Worm (Caenorhabditis elegans) whole organism, dauer: ENCODE results near the gene nlp-69.

Source experiments
- unc-62 ChIP-seq: sonication (generic microtip); optimal IDR thresholded peaks from 2 replicates; lab custom pipeline; 2017; ENCODE audit warnings: missing biosample characterization, missing genetic modification reagents, missing genetic modification characterization

The nlp-69 gene

DNA sequence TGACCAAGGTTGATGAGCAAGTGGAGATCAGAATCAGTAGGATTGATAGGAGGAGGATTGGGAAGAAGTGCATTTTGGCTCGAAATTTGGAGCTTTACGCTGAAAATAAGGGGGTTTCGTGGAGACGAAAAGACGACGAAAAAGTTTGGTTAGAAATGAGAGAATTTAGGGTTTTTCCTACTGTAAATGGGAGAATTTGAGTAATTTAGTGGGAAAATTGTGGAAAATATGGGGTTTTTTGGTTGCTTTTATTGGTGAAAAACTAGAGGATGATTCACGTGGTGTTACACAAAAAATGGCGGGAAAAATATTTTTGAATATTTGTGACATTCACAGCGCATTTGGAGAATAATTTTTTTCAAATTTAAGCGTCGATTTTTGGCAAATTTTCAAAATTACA, at the start of gene nlp-69:
TSS of gene nlp-69 (minus strand) at position 101 of the 400 bp plus-strand sequence.
- no peak for TF ChIP-seq unc-62 (GFP tag; lab: Kevin White, UChicago)

ce11 chrV:20143711-20144110, 48.9 kb upstream of the nlp-69 start:
- TF ChIP-seq unc-62 (GFP tag; lab: Kevin White, UChicago): no peak

DNA sequence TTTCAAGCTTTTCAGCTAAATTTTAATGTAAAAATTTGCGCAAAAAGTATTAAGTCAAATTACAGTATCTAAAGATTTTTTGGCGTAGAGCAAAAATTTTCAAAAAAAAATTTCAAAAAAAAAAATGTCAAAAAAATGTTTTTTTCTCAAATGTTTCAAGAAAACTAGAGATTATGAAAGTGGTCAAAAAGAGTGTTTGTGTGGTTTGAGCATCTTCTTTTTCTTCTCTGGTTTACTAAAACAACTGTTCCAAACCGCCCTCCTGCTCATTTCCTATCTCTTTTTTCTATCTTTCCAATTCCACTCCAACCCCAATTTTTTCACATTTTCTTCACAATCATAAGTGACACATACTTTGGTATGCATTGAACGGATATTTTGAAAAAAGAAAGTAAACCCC, 47.5 kb upstream of the nlp-69 start, which contains the start of gene Y113G7A.12:
TSS of gene Y113G7A.12 (plus strand) at position 301 of the 400 bp plus-strand sequence.
- no peak for TF ChIP-seq unc-62 (GFP tag; lab: Kevin White, UChicago)

- no peak for TF ChIP-seq unc-62 (GFP tag; lab: Kevin White, UChicago)
Observed at ce11 chrV:20138407-20139044, 43.7 kb upstream of the nlp-69 start, which contains the start of gene Y113G7A.14. Y113G7A.14 (minus strand) TSS chrV:20138457.

- no peak for TF ChIP-seq unc-62 (GFP tag; lab: Kevin White, UChicago)
Observed at ce11 chrV:20135247-20135646, 40.4 kb upstream of the nlp-69 start, which contains the start of gene Y113G7A.22. Y113G7A.22 (minus strand) TSS chrV:20135347.

DNA sequence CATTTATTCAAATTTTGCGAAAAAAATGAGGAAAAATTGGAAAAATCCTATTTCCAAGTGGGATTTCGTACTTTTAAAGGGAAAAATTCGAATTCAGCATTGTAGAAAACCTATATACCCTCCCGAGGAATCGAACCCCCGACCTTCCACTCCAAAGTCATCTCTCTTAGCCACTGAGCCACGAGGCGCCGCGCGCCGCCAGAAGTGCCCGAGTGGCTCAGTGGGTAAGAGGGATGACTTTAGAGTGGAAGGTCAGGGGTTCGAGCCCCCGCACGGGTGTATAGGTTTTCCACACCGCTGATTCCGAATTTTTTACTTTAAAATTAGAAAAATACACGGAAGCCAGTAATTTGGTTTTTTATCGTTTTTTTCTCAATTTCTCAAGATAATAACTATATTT, 40.0 kb upstream of the nlp-69 start:
- TF ChIP-seq unc-62 (GFP tag; lab: Kevin White, UChicago): no peak

DNA sequence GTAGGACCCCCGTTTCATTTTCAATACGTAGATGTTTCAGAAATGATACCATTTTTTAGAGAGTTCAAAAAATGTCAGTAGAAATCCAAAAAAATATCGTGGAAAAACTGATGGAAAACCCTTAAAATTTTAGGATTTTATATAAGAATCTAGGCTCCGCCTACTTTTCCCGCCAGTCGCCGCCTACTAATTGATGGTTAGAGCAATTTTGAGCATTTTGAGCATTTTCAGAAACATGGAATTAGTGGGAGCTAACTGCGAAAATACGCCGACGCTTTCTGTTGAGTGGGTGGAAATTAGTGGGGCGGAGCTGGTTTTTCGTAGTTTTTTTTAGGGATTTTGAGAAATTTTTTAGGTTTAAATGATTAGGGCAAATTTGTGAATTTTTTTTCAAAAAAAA, 38.4 kb upstream of the nlp-69 start, which contains the start of gene ssu-1:
TSS of gene ssu-1 (minus strand) at position 101 of the 400 bp plus-strand sequence.
- no peak for TF ChIP-seq unc-62 (GFP tag; lab: Kevin White, UChicago)

DNA sequence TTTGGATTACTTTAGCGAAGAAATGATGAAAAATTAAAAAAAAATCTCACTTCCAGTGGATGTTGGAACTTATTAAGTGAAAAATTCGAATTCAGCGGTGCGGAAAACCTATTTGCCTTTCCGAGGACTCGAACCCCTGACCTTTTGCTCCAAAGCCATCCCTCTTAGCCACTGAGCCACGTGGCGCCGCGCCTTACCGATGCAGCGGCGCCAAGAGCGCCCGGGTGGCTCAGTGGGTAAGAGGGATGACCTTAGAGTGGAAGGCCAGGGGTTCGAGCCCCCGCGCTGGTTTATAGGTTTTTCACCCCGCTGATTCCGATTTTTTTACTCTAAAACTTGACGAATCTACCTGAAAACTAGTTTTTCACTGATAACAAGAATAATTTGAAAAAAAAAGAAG, 32.7 kb upstream of the nlp-69 start:
- no peak for TF ChIP-seq unc-62 (GFP tag; lab: Kevin White, UChicago)

DNA sequence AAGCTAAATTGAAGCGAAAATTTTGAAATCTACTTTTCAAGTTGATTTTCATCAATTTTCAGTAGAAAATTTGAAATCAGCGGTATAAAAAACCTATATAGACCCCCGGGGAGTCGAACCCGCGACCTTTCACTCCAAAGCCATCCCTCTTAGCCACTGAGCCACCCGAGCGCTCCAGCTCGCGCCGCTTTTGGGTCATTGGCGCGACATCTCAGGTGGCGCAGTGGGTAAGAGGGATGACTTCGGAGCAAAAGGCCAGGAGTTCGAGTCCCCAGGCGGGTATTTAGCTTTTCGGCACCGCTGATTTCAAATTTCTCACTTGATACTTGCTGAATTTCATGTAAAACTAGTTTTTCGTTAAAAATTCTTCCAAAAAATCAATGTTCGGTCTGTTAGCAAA, 31.8 kb upstream of the nlp-69 start:
- no peak for TF ChIP-seq unc-62 (GFP tag; lab: Kevin White, UChicago)

DNA sequence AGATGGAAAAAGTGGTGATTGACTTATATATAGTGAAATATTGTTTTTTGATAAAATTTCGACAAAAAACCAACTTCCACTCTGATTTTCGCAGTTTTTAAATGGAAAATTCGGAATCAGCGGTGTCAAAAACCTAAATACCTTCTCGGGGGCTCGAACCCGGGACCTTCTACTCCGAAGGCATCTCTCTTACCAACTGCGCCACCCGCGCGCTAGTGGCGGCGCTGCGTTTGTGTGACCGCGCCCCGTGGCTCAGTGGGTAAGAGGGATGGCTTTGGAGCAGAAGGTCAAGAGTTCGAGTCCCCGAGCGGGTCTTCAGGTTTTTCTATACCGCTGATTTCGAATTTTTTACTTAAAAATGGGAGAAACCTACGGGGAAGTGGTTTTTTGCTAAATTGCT, 30.3 kb upstream of the nlp-69 start:
- TF ChIP-seq unc-62 (GFP tag; lab: Kevin White, UChicago): no peak

DNA sequence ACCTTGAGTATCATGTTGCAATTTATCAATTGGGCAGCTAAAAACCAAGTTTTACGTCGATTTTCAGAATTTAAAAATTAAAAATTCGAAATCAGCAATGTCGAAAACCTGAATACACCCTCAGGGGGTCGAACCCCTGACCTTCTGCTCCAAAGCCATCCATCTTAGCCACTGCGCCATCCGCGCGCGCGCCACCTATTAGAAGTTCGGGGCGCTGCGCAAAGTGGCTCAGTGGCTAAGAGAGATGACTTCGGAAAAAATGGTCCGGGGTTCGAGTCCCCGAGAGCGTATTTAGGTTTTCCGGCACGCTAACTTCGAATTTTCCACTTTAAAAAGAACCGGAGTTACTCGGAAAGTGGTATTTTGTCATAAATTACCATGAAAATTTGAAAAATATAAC, 29.6 kb upstream of the nlp-69 start:
- TF ChIP-seq unc-62 (GFP tag; lab: Kevin White, UChicago): no peak

- no peak for TF ChIP-seq unc-62 (GFP tag; lab: Kevin White, UChicago)
Observed at ce11 chrV:20123616-20124015, 28.8 kb upstream of the nlp-69 start.

DNA sequence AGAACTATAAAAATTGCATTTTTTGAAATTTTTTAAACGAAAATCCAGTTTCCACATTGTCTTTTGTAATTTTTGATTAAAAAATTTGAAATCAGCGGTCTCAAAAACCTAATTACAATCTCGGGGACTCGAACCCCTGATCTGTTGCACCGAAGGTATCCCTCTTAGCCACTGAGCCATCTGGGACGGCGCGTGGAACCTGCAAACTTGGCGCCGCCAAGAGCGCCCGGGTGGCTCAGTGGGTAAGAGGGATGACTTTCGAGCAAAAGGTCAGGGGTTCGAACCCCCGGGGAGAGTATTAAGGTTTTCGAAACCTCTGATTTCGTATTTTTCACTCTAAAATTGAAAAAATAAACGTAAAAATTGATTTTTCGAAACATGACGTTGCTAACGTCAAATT, 28.2 kb upstream of the nlp-69 start:
- TF ChIP-seq unc-62 (GFP tag; lab: Kevin White, UChicago): no peak

ce11 chrV:20120623-20121165, 25.9 kb upstream of the nlp-69 start, which contains the start of gene ncx-1:
ncx-1 (minus strand) TSS chrV:20120673.
- no peak for TF ChIP-seq unc-62 (GFP tag; lab: Kevin White, UChicago)

DNA sequence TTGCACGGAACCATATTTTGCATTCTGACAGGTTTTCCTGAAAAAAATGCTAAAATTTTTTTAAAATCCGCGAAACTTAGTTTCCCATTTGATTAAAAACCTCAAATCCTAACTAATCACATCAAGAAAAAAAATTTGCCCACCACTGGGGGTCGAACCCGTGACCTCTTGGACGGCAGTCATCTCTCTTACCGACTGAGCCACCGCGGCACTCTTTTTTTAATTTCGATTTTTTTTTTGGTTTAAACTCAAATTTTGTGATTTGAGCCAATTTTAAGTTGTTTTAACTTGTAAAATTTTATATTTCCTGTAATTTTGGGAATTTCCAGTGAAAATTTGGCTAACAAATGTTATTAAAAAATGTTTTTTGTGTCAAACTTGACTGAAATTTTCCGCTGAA, 25.0 kb upstream of the nlp-69 start:
- no peak for TF ChIP-seq unc-62 (GFP tag; lab: Kevin White, UChicago)

DNA sequence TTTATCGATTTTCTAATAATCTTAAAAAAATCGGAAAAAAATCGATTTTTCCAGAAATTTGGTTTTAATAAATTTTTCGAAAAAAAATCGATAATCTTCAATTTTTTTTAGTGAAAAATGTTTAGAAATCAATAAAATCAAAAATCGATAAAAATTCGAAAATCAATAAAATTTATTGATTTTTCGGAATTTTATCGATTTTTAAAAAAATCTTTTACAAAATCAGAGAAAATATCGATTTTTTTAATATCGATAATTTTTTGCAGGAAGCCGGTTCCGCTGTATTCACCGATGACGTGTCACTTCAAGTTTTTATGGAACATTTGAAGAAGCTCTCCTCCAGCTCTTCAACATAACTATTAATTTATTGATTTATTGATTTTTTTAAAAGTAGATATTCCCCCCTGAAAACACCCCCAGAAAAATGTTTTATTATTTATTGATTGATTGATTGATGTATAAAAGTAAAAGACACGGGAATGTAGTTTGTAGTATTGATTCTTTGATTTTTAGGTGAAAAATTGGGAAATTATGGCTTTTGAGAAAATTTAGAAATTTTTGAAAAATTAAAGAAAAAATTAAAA, 10.5 kb upstream of the nlp-69 start:
- TF ChIP-seq unc-62 (GFP tag; lab: Kevin White, UChicago): no peak

DNA sequence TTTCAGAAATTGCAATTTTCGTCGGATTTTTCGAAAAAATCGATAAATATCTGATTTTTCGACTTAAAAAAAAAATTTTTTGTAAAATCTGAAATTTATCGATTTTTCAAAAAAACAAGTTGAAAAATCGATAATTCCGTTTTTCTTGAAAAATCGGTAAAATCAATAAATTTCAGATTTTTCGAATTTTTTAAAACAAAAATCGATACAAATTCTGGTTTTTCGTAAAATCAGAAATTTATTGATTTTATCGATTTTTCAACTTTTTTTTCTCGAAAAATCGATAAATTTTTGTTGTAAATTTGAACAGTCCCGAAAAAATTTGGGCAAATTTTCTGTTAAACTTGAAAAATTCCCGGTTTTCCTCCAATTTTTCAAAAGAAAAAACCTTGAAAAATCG, 9.6 kb upstream of the nlp-69 start:
- no peak for TF ChIP-seq unc-62 (GFP tag; lab: Kevin White, UChicago)
